Fruit fly (Drosophila melanogaster): ENCODE results near the gene CG12268.

Gene CG12268

DNA sequence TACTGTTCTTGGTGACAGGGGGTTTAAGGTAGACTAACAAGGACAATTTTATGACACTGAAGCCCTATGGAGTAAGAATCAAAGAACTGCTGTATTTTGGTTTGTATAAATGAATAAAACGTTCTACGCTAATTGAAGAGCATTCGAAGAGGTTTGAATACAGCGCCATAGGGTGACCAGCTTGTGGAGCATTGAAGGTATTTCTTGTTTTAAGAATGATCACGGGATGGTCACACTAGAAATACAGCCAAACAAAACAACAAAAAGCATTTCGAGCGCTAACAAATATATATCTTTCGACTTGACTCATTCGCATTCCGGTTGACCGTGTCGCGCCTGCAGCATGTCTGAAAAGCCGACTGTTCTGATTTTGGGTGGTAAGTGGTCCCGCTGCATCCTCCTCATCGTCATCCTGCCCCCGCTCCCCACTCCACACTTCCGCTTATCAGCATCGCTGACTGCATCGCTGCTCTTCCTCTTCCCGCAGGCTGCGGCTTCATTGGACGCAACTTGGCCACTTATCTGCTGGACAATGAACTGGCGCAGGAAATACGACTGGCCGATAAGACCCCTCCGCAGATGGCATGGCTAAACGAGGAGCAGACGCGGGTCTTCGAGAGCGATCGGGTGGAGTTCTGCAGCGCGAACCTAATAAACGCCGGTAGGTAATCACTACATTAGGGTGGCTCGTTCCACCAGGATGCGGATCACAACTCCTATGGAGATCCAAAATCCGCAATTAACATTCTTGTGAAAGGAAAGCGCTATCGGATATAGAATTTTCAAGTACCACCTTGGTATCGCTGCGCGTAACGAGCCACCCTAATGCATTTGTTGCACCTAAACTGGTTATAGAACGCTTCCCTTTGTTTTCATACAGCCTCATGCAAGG lies 14.3 kb downstream of the CG12268 start, which contains the start of gene CG5854 (continued):
- TF ChIP-seq so (GFP tag; IDR thresholded peaks at IDR 0.05): peak; percentile 74; the same call in 2 of the 3 replicates
- TF ChIP-seq btn (GFP tag; optimal IDR thresholded peaks at IDR 0.05): peak; percentile 67
- peak; percentile 86 for TF ChIP-seq CG18599 (GFP tag; optimal IDR thresholded peaks at IDR 0.05)

dm6 chr3R:23933430-23933683 lies 14.9 kb downstream of the CG12268 start, which contains the start of gene RpS19b:
Gene RpS19b, minus strand, starts transcription at chr3R:23933530.
- TF ChIP-seq sens (GFP tag): no peak
- TF ChIP-seq gcm (GFP tag; optimal IDR thresholded peaks at IDR 0.05): no peak
- no peak for TF ChIP-seq mld (GFP tag; IDR thresholded peaks at IDR 0.05; ENCODE audit: partially characterized antibody)

- TF ChIP-seq yki (optimal IDR thresholded peaks at IDR 0.05) (no peak), Doc3 (GFP tag; IDR thresholded peaks at IDR 0.05; ENCODE audit: partially characterized antibody) (peak; percentile 40; the same call in 1 of the 3 replicates), CG8924 (tag; optimal IDR thresholded peaks at IDR 0.05) (peak; percentile 26), CG5953 (GFP tag; IDR thresholded peaks at IDR 0.05) (no peak), psq (GFP tag; optimal IDR thresholded peaks at IDR 0.05) (no peak), Lhr (GFP tag; optimal IDR thresholded peaks at IDR 0.05) (peak; percentile 43), fd96Cb (tag; optimal IDR thresholded peaks at IDR 0.05) (no peak), CHES-1-like (GFP tag; optimal IDR thresholded peaks at IDR 0.05) (peak; percentile 66), ab (GFP tag; optimal IDR thresholded peaks at IDR 0.05) (no peak), sd (tag; optimal IDR thresholded peaks at IDR 0.05) (peak; percentile 10), pan (optimal IDR thresholded peaks at IDR 0.05) (no peak), pan (GFP tag; optimal IDR thresholded peaks at IDR 0.05 in 1 of 2, IDR thresholded peaks at IDR 0.05 in 1 of 2) (no peak), CG13424 (tag; optimal IDR thresholded peaks at IDR 0.05) (peak; percentile 33), z (GFP tag; IDR thresholded peaks at IDR 0.05) (no peak), CG15011 (GFP tag; optimal IDR thresholded peaks at IDR 0.05) (no peak), chinmo (GFP tag; IDR thresholded peaks at IDR 0.05; ENCODE audit: partially characterized antibody) (0 out of 4 replicates have a peak, but pooled peaks have one; percentile 14), Dip3 (GFP tag; optimal IDR thresholded peaks at IDR 0.05) (no peak), CG3838 (GFP tag; optimal IDR thresholded peaks at IDR 0.05) (no peak), CG34376 (GFP tag; optimal IDR thresholded peaks at IDR 0.05) (peak; percentile 9), YL-1 (GFP tag; optimal IDR thresholded peaks at IDR 0.05) (peak; percentile 88), lola (GFP tag; optimal IDR thresholded peaks at IDR 0.05) (peak in 1 of 3 experiments; percentile 22), HmgZ (tag; optimal IDR thresholded peaks at IDR 0.05) (peak; percentile 69), bab2 (GFP tag; optimal IDR thresholded peaks at IDR 0.05) (peak; percentile 6), kay (GFP tag; optimal IDR thresholded peaks at IDR 0.05) (peak; percentile 49), Dref (GFP tag; IDR thresholded peaks at IDR 0.05) (peak; percentile 67), CG4617 (GFP tag; optimal IDR thresholded peaks at IDR 0.05; ENCODE audit: borderline replicate concordance) (peak; percentile 96), CG30431 (GFP tag; optimal IDR thresholded peaks at IDR 0.05) (no peak), Hr39 (optimal IDR thresholded peaks at IDR 0.05) (no peak), D19A (tag; optimal IDR thresholded peaks at IDR 0.05) (peak; percentile 20), gfzf (GFP tag; optimal IDR thresholded peaks at IDR 0.05) (peak; percentile 52), CG18262 (tag; optimal IDR thresholded peaks at IDR 0.05) (peak; percentile 24), Bteb2 (GFP tag; optimal IDR thresholded peaks at IDR 0.05) (peak; percentile 10), CG12104 (GFP tag; optimal IDR thresholded peaks at IDR 0.05) (no peak), Sry-β (GFP tag; optimal IDR thresholded peaks at IDR 0.05) (no peak), CG17385 (GFP tag; optimal IDR thresholded peaks at IDR 0.05) (peak; percentile 27), HLH4C (GFP tag; IDR thresholded peaks at IDR 0.05; ENCODE audit: partially characterized antibody) (peak; percentile 45; the same call in 1 of the 3 replicates), PHDP (tag; optimal IDR thresholded peaks at IDR 0.05) (peak; percentile 15), CG9817 (tag; optimal IDR thresholded peaks at IDR 0.05) (no peak), zen (tag; optimal IDR thresholded peaks at IDR 0.05) (peak; percentile 36)
Measured at dm6 chr3R:23931095-23931728, 17.0 kb downstream of the CG12268 start, which contains the start of the genes Rpt2 and CG13599. Gene Rpt2, minus strand, starts transcription at chr3R:23931558. Gene CG13599, plus strand, starts transcription at chr3R:23931639.

Data from whole organism, embryonic.